Fruit fly (Drosophila melanogaster): ENCODE measurements around the gene NTPase.

The NTPase gene

dm6 chr2L:2884683-2885502 is 757 bp downstream of the NTPase start (continued):
- peak; percentile 75 for TF ChIP-seq CG6791 (GFP tag; IDR thresholded peaks at IDR 0.05; ENCODE audit: partially characterized antibody)
- TF ChIP-seq gem (tag; optimal IDR thresholded peaks at IDR 0.05): no peak
- no peak for TF ChIP-seq CG4424 (GFP tag; optimal IDR thresholded peaks at IDR 0.05)
- TF ChIP-seq tll (GFP tag; optimal IDR thresholded peaks at IDR 0.05): peak in 1 of 2 experiments; percentile 87
- TF ChIP-seq Fer3 (tag; optimal IDR thresholded peaks at IDR 0.05): peak; percentile 42
- no peak for TF ChIP-seq CG12155 (GFP tag; optimal IDR thresholded peaks at IDR 0.05)
- TF ChIP-seq ac (GFP tag; optimal IDR thresholded peaks at IDR 0.05): peak; percentile 81
- 0 out of 3 replicates have a peak, but pooled peaks have one; percentile 36 for TF ChIP-seq Optix (GFP tag; IDR thresholded peaks at IDR 0.05)
- 0 out of 3 replicates have a peak, but pooled peaks have one; percentile 19 for TF ChIP-seq Aef1 (GFP tag; IDR thresholded peaks at IDR 0.05)
- peak; percentile 69 for TF ChIP-seq Dbx (GFP tag; IDR thresholded peaks at IDR 0.05)
- TF ChIP-seq tna (GFP tag; IDR thresholded peaks at IDR 0.05; ENCODE audit: partially characterized antibody): peak; percentile 57; the same call in 1 of the 2 replicates
- TF ChIP-seq CG3281 (GFP tag; optimal IDR thresholded peaks at IDR 0.05): peak; percentile 55
- no peak for TF ChIP-seq gcm2 (GFP tag; optimal IDR thresholded peaks at IDR 0.05)
- peak; percentile 54 for TF ChIP-seq CG6854 (GFP tag; optimal IDR thresholded peaks at IDR 0.05)
- no peak for TF ChIP-seq CG10565 (GFP tag; optimal IDR thresholded peaks at IDR 0.05)
- TF ChIP-seq lilli (GFP tag; optimal IDR thresholded peaks at IDR 0.05): no peak
- peak; percentile 65 for TF ChIP-seq ash1 (GFP tag; optimal IDR thresholded peaks at IDR 0.05)
- 0 out of 3 replicates have a peak, but pooled peaks have one; percentile 18 for TF ChIP-seq gce (GFP tag; IDR thresholded peaks at IDR 0.05)
- peak; percentile 19 for TF ChIP-seq emc (GFP tag; optimal IDR thresholded peaks at IDR 0.05)
- TF ChIP-seq CG4730 (GFP tag; IDR thresholded peaks at IDR 0.05): 0 out of 2 replicates have a peak, but pooled peaks have one; percentile 21
- TF ChIP-seq grn (GFP tag; optimal IDR thresholded peaks at IDR 0.05): no peak
- peak; percentile 20 for TF ChIP-seq run (tag; optimal IDR thresholded peaks at IDR 0.05)
- TF ChIP-seq trem (tag; optimal IDR thresholded peaks at IDR 0.05): peak; percentile 34
- TF ChIP-seq Fer2 (tag; optimal IDR thresholded peaks at IDR 0.05): peak; percentile 29
- no peak for TF ChIP-seq Ets65A (GFP tag)
- no peak for TF ChIP-seq CG8089 (GFP tag; optimal IDR thresholded peaks at IDR 0.05)
- TF ChIP-seq psq (GFP tag; optimal IDR thresholded peaks at IDR 0.05): no peak
- TF ChIP-seq CG10274 (GFP tag; optimal IDR thresholded peaks at IDR 0.05): no peak
- peak; percentile 69 for TF ChIP-seq CG14441 (GFP tag; IDR thresholded peaks at IDR 0.05)
- peak; percentile 73 for TF ChIP-seq NFAT (GFP tag; IDR thresholded peaks at IDR 0.05)
- TF ChIP-seq CG12659 (GFP tag; optimal IDR thresholded peaks at IDR 0.05): peak; percentile 84
- TF ChIP-seq CG4707 (GFP tag; optimal IDR thresholded peaks at IDR 0.05): no peak
- TF ChIP-seq chm (GFP tag; IDR thresholded peaks at IDR 0.05): peak; percentile 83
- TF ChIP-seq bbx (GFP tag; IDR thresholded peaks at IDR 0.05; ENCODE audit: partially characterized antibody): peak; percentile 70; the same call in 1 of the 2 replicates
- TF ChIP-seq sima (GFP tag; optimal IDR thresholded peaks at IDR 0.05): no peak
- no peak for TF ChIP-seq lov (optimal IDR thresholded peaks at IDR 0.05)
- TF ChIP-seq lov (GFP tag; IDR thresholded peaks at IDR 0.05): 0 out of 3 replicates have a peak, but pooled peaks have one; percentile 59
- TF ChIP-seq CG3163 (GFP tag; optimal IDR thresholded peaks at IDR 0.05): peak; percentile 8
- TF ChIP-seq CG10321 (GFP tag; IDR thresholded peaks at IDR 0.05): no peak
- TF ChIP-seq Ets97D (GFP tag; optimal IDR thresholded peaks at IDR 0.05): peak; percentile 71
- peak in 1 of 2 experiments; percentile 50 for TF ChIP-seq Trl (optimal IDR thresholded peaks at IDR 0.05)
- peak; percentile 11 for TF ChIP-seq Trl (GFP tag; optimal IDR thresholded peaks at IDR 0.05)
- peak; percentile 60 for TF ChIP-seq mirr (GFP tag; optimal IDR thresholded peaks at IDR 0.05)
- TF ChIP-seq CG11085 (GFP tag; IDR thresholded peaks at IDR 0.05): peak; percentile 48; the same call in 1 of the 2 replicates
- peak; percentile 28; the same call in 1 of the 2 replicates for TF ChIP-seq CG17328 (GFP tag; IDR thresholded peaks at IDR 0.05)
- no peak for TF ChIP-seq CG8359 (GFP tag; optimal IDR thresholded peaks at IDR 0.05; ENCODE audit: borderline replicate concordance)
- peak; percentile 45 for TF ChIP-seq dm (GFP tag; optimal IDR thresholded peaks at IDR 0.05)
- TF ChIP-seq insv (GFP tag; optimal IDR thresholded peaks at IDR 0.05): peak in 1 of 2 experiments; percentile 44
- TF ChIP-seq CG9876 (GFP tag; optimal IDR thresholded peaks at IDR 0.05): peak; percentile 1

Measured in whole organism, embryonic.